Worm (Caenorhabditis elegans) whole organism, midembryonic: ENCODE results near the gene math-33.

ENCODE experiments used
- cog-1 ChIP-seq: sonication (generic microtip); optimal IDR thresholded peaks from 2 replicates; lab custom pipeline; 2016; ENCODE audit warnings: missing genetic modification characterization, missing compliant biosample characterization
- klf-2 ChIP-seq: fragments of 200-800 bp; sonication (Bioruptor generic); conservative IDR thresholded peaks from 2 replicates; pipeline ENCODE4 v1.3.6; 2022; ENCODE audit warnings: missing genetic modification reagents, missing genetic modification characterization, missing compliant biosample characterization
- med-1 ChIP-seq: sonication (generic microtip); optimal IDR thresholded peaks from 2 replicates; lab custom pipeline; 2017; ENCODE audit warnings: missing genetic modification characterization, mild to moderate bottlenecking, missing compliant biosample characterization, antibody characterized with exemption, missing genetic modification reagents; ENCODE audit not compliant: insufficient read depth
- ref-1 ChIP-seq: fragments of 200-800 bp; sonication (Bioruptor generic); conservative IDR thresholded peaks from 2 replicates; pipeline ENCODE4 v1.3.6; 2022; ENCODE audit warnings: missing genetic modification reagents, missing genetic modification characterization, missing compliant biosample characterization
- tab-1 ChIP-seq: fragments of 200-800 bp; sonication (Bioruptor generic); IDR thresholded peaks from 2 replicates; pipeline ENCODE4 v1.3.6; 2022; ENCODE audit warnings: missing genetic modification characterization, missing compliant biosample characterization
- ztf-29 ChIP-seq: fragments of 200-800 bp; sonication (Bioruptor generic); IDR thresholded peaks from 2 replicates; pipeline ENCODE4 v1.3.6; 2022; ENCODE audit warnings: missing genetic modification reagents, missing genetic modification characterization, missing compliant biosample characterization

- TF ChIP-seq tab-1 (GFP tag; lab: Robert Waterston, UW) (no peak), ref-1 (GFP tag; lab: Robert Waterston, UW) (no peak), klf-2 (no peak), cog-1 (tag; lab: Kevin White, UChicago) (no peak), med-1 (no peak), ztf-29 (GFP tag; lab: Robert Waterston, UW) (no peak)
These were observed 19.0 kb upstream of the math-33 start for ce11 chrV:11094698-11095097.
